Fruit fly (Drosophila melanogaster): ENCODE data around the gene CG13639.

DNA sequence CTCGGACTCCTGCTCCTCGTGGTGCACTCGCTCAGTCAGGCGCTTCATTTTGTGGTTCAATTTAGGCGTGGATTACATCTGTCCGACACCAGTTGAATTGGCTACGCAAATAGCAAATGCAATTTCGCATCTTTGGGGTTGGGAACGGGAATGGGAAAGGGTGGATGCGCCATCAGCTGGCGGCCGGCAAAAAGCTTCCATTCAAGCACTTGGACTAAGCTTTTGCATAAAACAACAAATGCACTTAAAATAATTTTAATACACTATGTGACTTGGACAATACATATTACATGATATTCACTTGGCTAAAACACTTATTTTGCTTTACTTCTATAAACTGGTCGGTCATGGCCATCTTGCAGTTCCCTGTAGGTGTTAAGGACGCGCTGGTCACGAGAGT, 4.0 kb downstream of the CG13639 start, which contains the start of gene HDAC11:
- TF ChIP-seq Ets98B (GFP tag; IDR thresholded peaks at IDR 0.05) (no peak), CG8301 (tag; optimal IDR thresholded peaks at IDR 0.05) (no peak), CG14655 (GFP tag; optimal IDR thresholded peaks at IDR 0.05) (no peak), CG12605 (GFP tag; IDR thresholded peaks at IDR 0.05) (no peak), CG15710 (tag; optimal IDR thresholded peaks at IDR 0.05) (no peak), rn (GFP tag; IDR thresholded peaks at IDR 0.05) (no peak), CG4496 (GFP tag; IDR thresholded peaks at IDR 0.05) (no peak), CG34367 (tag; optimal IDR thresholded peaks at IDR 0.05) (no peak)
